Worm (Caenorhabditis elegans) whole organism, young adult: ENCODE results near the gene tofu-1.

Experiments used
- B0019.2 ChIP-seq: fragments of 200-800 bp; sonication (Bioruptor generic); conservative IDR thresholded peaks from 2 replicates; pipeline ENCODE4 v1.3.6; 2022; ENCODE audit warnings: missing genetic modification reagents, missing genetic modification characterization, missing compliant biosample characterization
- B0336.3 ChIP-seq: fragments of 200-800 bp; sonication (Bioruptor generic); IDR thresholded peaks from 2 replicates; pipeline ENCODE4 v1.3.6; 2022; ENCODE audit warnings: missing genetic modification characterization, missing compliant biosample characterization
- C17E4.6 ChIP-seq: fragments of 200-800 bp; sonication (Bioruptor generic); IDR thresholded peaks from 2 replicates; pipeline ENCODE4 v1.3.6; 2022; ENCODE audit warnings: missing genetic modification reagents, missing genetic modification characterization, missing compliant biosample characterization
- D2030.7 ChIP-seq: fragments of 200-800 bp; sonication (Bioruptor generic); IDR thresholded peaks from 2 replicates; pipeline ENCODE4 v1.3.6; 2022; ENCODE audit warnings: missing genetic modification reagents, missing genetic modification characterization, missing compliant biosample characterization
- F23B12.7 ChIP-seq: sonication (generic microtip); optimal IDR thresholded peaks from 2 replicates; lab custom pipeline; 2017; ENCODE audit warnings: missing genetic modification characterization, mild to moderate bottlenecking, missing compliant biosample characterization, antibody characterized with exemption, moderate library complexity; ENCODE audit not compliant: insufficient read depth
- F33H1.4 ChIP-seq: fragments of 200-800 bp; sonication (Bioruptor generic); IDR thresholded peaks from 2 replicates; pipeline ENCODE4 v1.3.6; 2022; ENCODE audit warnings: missing genetic modification reagents, missing genetic modification characterization, missing compliant biosample characterization
- F49E8.2 ChIP-seq: sonication (generic microtip); optimal IDR thresholded peaks from 3 replicates; lab custom pipeline; 2017; ENCODE audit warnings: missing genetic modification characterization, mild to moderate bottlenecking, missing compliant biosample characterization, antibody characterized with exemption, moderate library complexity; ENCODE audit not compliant: insufficient read depth
- Y53F4B.3 ChIP-seq: fragments of 200-800 bp; sonication (Bioruptor generic); IDR thresholded peaks from 2 replicates; pipeline ENCODE4 v1.3.6; 2022; ENCODE audit warnings: missing genetic modification reagents, missing genetic modification characterization, missing compliant biosample characterization
- Y53G8AR.9 ChIP-seq: fragments of 200-800 bp; sonication (Bioruptor generic); conservative IDR thresholded peaks from 2 replicates; pipeline ENCODE4 v1.3.6; 2022; ENCODE audit warnings: missing genetic modification reagents, missing genetic modification characterization, missing compliant biosample characterization
- Y79H2A.3 ChIP-seq: fragments of 200-800 bp; sonication (Bioruptor generic); conservative IDR thresholded peaks from 2 replicates; pipeline ENCODE4 v1.3.6; 2022; ENCODE audit warnings: missing genetic modification reagents, missing genetic modification characterization, missing compliant biosample characterization
- Y95B8A.8 ChIP-seq: fragments of 200-800 bp; sonication (Bioruptor generic); IDR thresholded peaks from 2 replicates; pipeline ENCODE4 v1.3.6; 2022; ENCODE audit warnings: missing genetic modification reagents, missing genetic modification characterization, missing compliant biosample characterization
- ama-1 ChIP-seq, 3 experiments: fragments of 150-350 bp in 1 of 3; sonication (generic microtip) in 2 of 3; optimal IDR thresholded peaks; 2 replicates each; lab custom pipeline; 2014 to 2018; ENCODE audit warnings: missing biosample characterization in 2 of 3, missing genetic modification characterization in 2 of 3, missing genetic modification reagents in 2 of 3
- attf-6 ChIP-seq: fragments of 200-800 bp; sonication (Bioruptor generic); IDR thresholded peaks from 2 replicates; pipeline ENCODE4 v1.3.6; 2022; ENCODE audit warnings: missing genetic modification reagents, missing genetic modification characterization, missing compliant biosample characterization
- bed-2 ChIP-seq: fragments of 200-800 bp; sonication (Bioruptor generic); IDR thresholded peaks from 2 replicates; pipeline ENCODE4 v1.3.6; 2022; ENCODE audit warnings: missing genetic modification reagents, missing genetic modification characterization, missing compliant biosample characterization
- ccch-3 ChIP-seq: fragments of 200-800 bp; sonication (Bioruptor generic); optimal IDR thresholded peaks from 2 replicates; lab custom pipeline; 2018; ENCODE audit warnings: mild to moderate bottlenecking, missing genetic modification characterization, missing compliant biosample characterization
- cebp-1 ChIP-seq, 2 experiments: fragments of 200-800 bp in 1 of 2; sonication (Bioruptor generic) in 1 of 2; sonication (generic microtip) in 1 of 2; IDR thresholded peaks in 1 of 2; optimal IDR thresholded peaks in 1 of 2; 2 replicates each; pipeline versions ENCODE4 v1.3.6 to Lab custom; 2017 to 2022; ENCODE audit warnings: missing compliant biosample characterization in 2 of 2, missing genetic modification characterization in 2 of 2, mild to moderate bottlenecking in 1 of 2, missing genetic modification reagents in 1 of 2, moderate library complexity in 1 of 2
- ceh-27 ChIP-seq: fragments of 200-800 bp; sonication (Bioruptor generic); optimal IDR thresholded peaks from 2 replicates; lab custom pipeline; 2018; ENCODE audit warnings: mild to moderate bottlenecking, missing genetic modification characterization, moderate library complexity, missing compliant biosample characterization
- ceh-91 ChIP-seq: fragments of 200-800 bp; sonication (Bioruptor generic); IDR thresholded peaks from 2 replicates; pipeline ENCODE4 v1.3.6; 2022; ENCODE audit warnings: missing genetic modification reagents, missing genetic modification characterization, missing compliant biosample characterization
- efl-1 ChIP-seq: fragments of 150-350 bp; optimal IDR thresholded peaks from 2 replicates; lab custom pipeline; 2014; ENCODE audit warnings: missing biosample characterization, missing genetic modification reagents, missing genetic modification characterization
- egrh-3 ChIP-seq: fragments of 200-800 bp; sonication (Bioruptor generic); IDR thresholded peaks from 2 replicates; pipeline ENCODE4 v1.3.6; 2022; ENCODE audit warnings: missing genetic modification reagents, missing genetic modification characterization, missing compliant biosample characterization
- hmg-1.2 ChIP-seq: fragments of 200-800 bp; sonication (Bioruptor generic); IDR thresholded peaks from 2 replicates; pipeline ENCODE4 v1.3.6; 2022; ENCODE audit warnings: missing genetic modification reagents, missing genetic modification characterization, missing compliant biosample characterization
- hrde-1 ChIP-seq: sonication (generic microtip); optimal IDR thresholded peaks from 2 replicates; lab custom pipeline; 2016; ENCODE audit warnings: missing genetic modification characterization, mild to moderate bottlenecking, missing compliant biosample characterization, moderate library complexity, missing genotype, missing genetic modification reagents, borderline replicate concordance
- let-526 ChIP-seq: fragments of 200-800 bp; sonication (Bioruptor generic); IDR thresholded peaks from 2 replicates; pipeline ENCODE4 v1.3.6; 2022; ENCODE audit warnings: missing genetic modification reagents, missing genetic modification characterization, missing compliant biosample characterization
- lin-26 ChIP-seq: fragments of 200-800 bp; sonication (Bioruptor generic); IDR thresholded peaks from 2 replicates; pipeline ENCODE4 v1.3.6; 2022; ENCODE audit warnings: missing genetic modification reagents, missing genetic modification characterization, missing compliant biosample characterization
- lin-35 ChIP-seq, 3 experiments: fragments of 150-350 bp in 2 of 3; sonication (generic microtip) in 1 of 3; optimal IDR thresholded peaks; 2 replicates each; lab custom pipeline; 2014 to 2018; ENCODE audit warnings: missing biosample characterization in 3 of 3, missing genetic modification characterization in 3 of 3, missing genetic modification reagents in 3 of 3
- lin-54 ChIP-seq: fragments of 200-800 bp; sonication (Bioruptor generic); optimal IDR thresholded peaks from 2 replicates; lab custom pipeline; 2018; ENCODE audit warnings: mild to moderate bottlenecking, missing genetic modification characterization, missing compliant biosample characterization
- lsl-1 ChIP-seq: fragments of 200-800 bp; sonication (Bioruptor generic); optimal IDR thresholded peaks from 2 replicates; lab custom pipeline; 2018; ENCODE audit warnings: mild to moderate bottlenecking, missing genetic modification characterization, moderate library complexity, missing compliant biosample characterization
- nfyb-1 ChIP-seq: fragments of 200-800 bp; sonication (Bioruptor generic); IDR thresholded peaks from 2 replicates; pipeline ENCODE4 v1.3.6; 2022; ENCODE audit warnings: missing genetic modification reagents, missing genetic modification characterization, missing compliant biosample characterization
- nhr-27 ChIP-seq: fragments of 200-800 bp; sonication (Bioruptor generic); optimal IDR thresholded peaks from 2 replicates; lab custom pipeline; 2018; ENCODE audit warnings: mild to moderate bottlenecking, missing genetic modification characterization, moderate library complexity, missing compliant biosample characterization
- pbrm-1 ChIP-seq: fragments of 200-800 bp; sonication (Bioruptor generic); IDR thresholded peaks from 2 replicates; pipeline ENCODE4 v1.3.6; 2022; ENCODE audit warnings: missing genetic modification reagents, missing genetic modification characterization, missing compliant biosample characterization
- rec-8 ChIP-seq, 2 experiments: sonication (generic microtip); optimal IDR thresholded peaks; 2 replicates each; lab custom pipeline; 2016; ENCODE audit warnings: mild to moderate bottlenecking in 2 of 2, missing genetic modification characterization in 2 of 2, missing genetic modification reagents in 2 of 2, missing genotype in 2 of 2, missing biosample characterization in 1 of 2, missing compliant biosample characterization in 1 of 2, moderate library complexity in 1 of 2
- repo-1 ChIP-seq: sonication (generic microtip); optimal IDR thresholded peaks from 2 replicates; lab custom pipeline; 2017; ENCODE audit warnings: mild to moderate bottlenecking, missing genetic modification characterization, missing compliant biosample characterization
- rpc-1 ChIP-seq, 2 experiments: fragments of 150-350 bp in 1 of 2; sonication (generic microtip) in 1 of 2; optimal IDR thresholded peaks; 2 replicates each; lab custom pipeline; 2014 to 2018; ENCODE audit warnings: missing biosample characterization in 1 of 2, missing genetic modification characterization in 1 of 2, missing genetic modification reagents in 1 of 2, missing genotype in 1 of 2
- snpc-1.1 ChIP-seq: sonication (generic microtip); optimal IDR thresholded peaks from 2 replicates; lab custom pipeline; 2017; ENCODE audit warnings: missing genetic modification characterization, mild to moderate bottlenecking, missing compliant biosample characterization, antibody characterized with exemption, moderate library complexity, missing genotype, missing genetic modification reagents; ENCODE audit not compliant: insufficient read depth
- snpc-3.4 ChIP-seq: sonication (generic microtip); optimal IDR thresholded peaks from 2 replicates; lab custom pipeline; 2017; ENCODE audit warnings: missing genetic modification characterization, mild to moderate bottlenecking, missing compliant biosample characterization, antibody characterized with exemption, moderate library complexity, missing genotype, missing genetic modification reagents
- snpc-4 ChIP-seq, 5 experiments: fragments of 150-350 bp in 1 of 5; sonication (generic microtip) in 4 of 5; optimal IDR thresholded peaks; 2 replicates each; lab custom pipeline; 2014 to 2018; ENCODE audit warnings: missing genetic modification characterization in 5 of 5, missing biosample characterization in 3 of 5, antibody characterized with exemption in 2 of 5, mild to moderate bottlenecking in 2 of 5, missing compliant biosample characterization in 2 of 5, missing genotype in 2 of 5, moderate library complexity in 2 of 5, missing genetic modification reagents in 1 of 5
- tbp1 ChIP-seq: fragments of 200-800 bp; sonication (Bioruptor generic); optimal IDR thresholded peaks from 2 replicates; lab custom pipeline; 2018; ENCODE audit warnings: mild to moderate bottlenecking, missing genetic modification characterization, missing compliant biosample characterization
- tlf-1 ChIP-seq: fragments of 200-800 bp; sonication (Bioruptor generic); optimal IDR thresholded peaks from 2 replicates; lab custom pipeline; 2018; ENCODE audit warnings: mild to moderate bottlenecking, missing genetic modification characterization, missing compliant biosample characterization
- unc-130 ChIP-seq: sonication (generic microtip); optimal IDR thresholded peaks from 2 replicates; lab custom pipeline; 2016; ENCODE audit warnings: missing genetic modification reagents, missing genetic modification characterization, missing compliant biosample characterization
- xnd-1 ChIP-seq: sonication (generic microtip); optimal IDR thresholded peaks from 2 replicates; lab custom pipeline; 2016; ENCODE audit warnings: missing genotype, missing genetic modification reagents, missing genetic modification characterization, missing compliant biosample characterization
- ztf-22 ChIP-seq: fragments of 200-800 bp; sonication (Bioruptor generic); optimal IDR thresholded peaks from 2 replicates; lab custom pipeline; 2018; ENCODE audit warnings: mild to moderate bottlenecking, missing genetic modification characterization, moderate library complexity, missing compliant biosample characterization
- ztf-25 ChIP-seq: fragments of 200-800 bp; sonication (Bioruptor generic); IDR thresholded peaks from 2 replicates; pipeline ENCODE4 v1.3.6; 2022; ENCODE audit warnings: missing genetic modification reagents, missing genetic modification characterization, missing compliant biosample characterization
- ztf-26 ChIP-seq: sonication (generic microtip); optimal IDR thresholded peaks from 2 replicates; lab custom pipeline; 2017; ENCODE audit warnings: missing genetic modification characterization, missing compliant biosample characterization

The tofu-1 gene

DNA sequence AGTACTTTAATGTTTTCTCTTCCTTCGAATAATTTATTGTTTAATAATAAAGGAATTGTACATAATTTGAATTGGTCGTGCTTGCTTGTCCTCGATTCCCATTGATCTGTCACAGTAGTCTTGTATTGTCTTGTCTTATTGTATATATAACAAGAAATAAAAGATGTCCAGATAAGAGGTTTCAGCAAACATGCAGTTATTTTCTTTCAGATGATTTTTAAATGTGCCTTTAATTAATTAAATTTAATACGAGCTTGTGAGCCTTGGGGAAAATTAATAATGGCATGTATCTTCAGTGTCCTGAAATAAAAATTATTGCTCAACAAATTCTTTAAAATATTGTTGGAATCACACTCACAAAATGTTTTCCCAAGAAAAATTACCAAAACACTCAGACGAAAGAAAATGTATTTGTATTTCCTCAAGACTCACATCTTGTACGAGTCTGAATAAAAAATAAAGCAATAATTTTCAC, 42.2 kb downstream of the tofu-1 start:
- peak; percentile 58 for TF ChIP-seq F23B12.7 (tag; lab: Kevin White, UChicago)
- TF ChIP-seq lsl-1 (GFP tag; lab: Kevin White, UChicago): peak; percentile 23
- 0 out of 2 replicates have a peak, but pooled peaks have one; percentile 37 for TF ChIP-seq Y53F4B.3 (GFP tag; lab: Robert Waterston, UW)
- peak; percentile 98 for TF ChIP-seq Y79H2A.3 (GFP tag; lab: Robert Waterston, UW)
- no peak for TF ChIP-seq nfyb-1 (GFP tag; lab: Robert Waterston, UW)
- TF ChIP-seq ama-1 (optimal IDR thresholded peaks at IDR 0.05; lab: Kevin White, UChicago): no peak
- TF ChIP-seq ama-1 (GFP tag; optimal IDR thresholded peaks at IDR 0.05; lab: Kevin White, UChicago): peak; percentile 33 to 73
- peak; percentile 61; the same call in 1 of the 2 replicates for TF ChIP-seq C17E4.6 (GFP tag; lab: Robert Waterston, UW)
- no peak for TF ChIP-seq ceh-27 (GFP tag; lab: Kevin White, UChicago)
- TF ChIP-seq pbrm-1 (GFP tag; lab: Robert Waterston, UW): 0 out of 2 replicates have a peak, but pooled peaks have one; percentile 17
- peak; percentile 63; the same call in 1 of the 2 replicates for TF ChIP-seq ztf-25 (GFP tag; lab: Robert Waterston, UW)
- TF ChIP-seq F49E8.2: peak; percentile 82
- peak; percentile 70 for TF ChIP-seq snpc-4 (GFP tag; optimal IDR thresholded peaks at IDR 0.05; lab: Kevin White, UChicago)
- peak in 3 of 4 experiments; percentile 17 to 69 (median 41) for TF ChIP-seq snpc-4 (tag; optimal IDR thresholded peaks at IDR 0.05; lab: Kevin White, UChicago)
- no peak for TF ChIP-seq efl-1 (GFP tag; lab: Kevin White, UChicago)
- peak in 1 of 3 experiments; percentile 20 for TF ChIP-seq lin-35 (GFP tag; optimal IDR thresholded peaks at IDR 0.05; lab: Kevin White, UChicago)
- no peak for TF ChIP-seq ztf-26 (tag; lab: Kevin White, UChicago)
- peak; percentile 59; the same call in 1 of the 2 replicates for TF ChIP-seq B0019.2 (GFP tag; lab: Robert Waterston, UW)
- TF ChIP-seq repo-1: peak; percentile 66
- TF ChIP-seq bed-2 (GFP tag; lab: Robert Waterston, UW): no peak
- TF ChIP-seq nhr-27 (tag; lab: Kevin White, UChicago): peak; percentile 80
- TF ChIP-seq snpc-1.1 (tag; lab: Kevin White, UChicago): peak; percentile 78
- TF ChIP-seq lin-54 (GFP tag; lab: Kevin White, UChicago): peak; percentile 49
- TF ChIP-seq F33H1.4 (GFP tag; lab: Robert Waterston, UW): 0 out of 2 replicates have a peak, but pooled peaks have one; percentile 7
- TF ChIP-seq xnd-1 (tag; lab: Kevin White, UChicago): peak; percentile 5
- TF ChIP-seq attf-6 (GFP tag; lab: Robert Waterston, UW): peak; percentile 78; the same call in 1 of the 2 replicates
- TF ChIP-seq hmg-1.2 (GFP tag; lab: Robert Waterston, UW): peak; percentile 25
- TF ChIP-seq unc-130: peak; percentile 97
- TF ChIP-seq rec-8 (tag; optimal IDR thresholded peaks at IDR 0.05; lab: Kevin White, UChicago): peak in 1 of 2 experiments; percentile 61
- peak; percentile 55 for TF ChIP-seq tbp1 (GFP tag; lab: Kevin White, UChicago)
- no peak for TF ChIP-seq ztf-22
- no peak for TF ChIP-seq ccch-3
- TF ChIP-seq hrde-1: peak; percentile 97
- no peak for TF ChIP-seq egrh-3 (GFP tag; lab: Robert Waterston, UW)
- no peak for TF ChIP-seq cebp-1 (GFP tag; IDR thresholded peaks at IDR 0.05; lab: Robert Waterston, UW)
- peak; percentile 3 for TF ChIP-seq cebp-1 (tag; optimal IDR thresholded peaks at IDR 0.05; lab: Kevin White, UChicago)
- peak; percentile 93 for TF ChIP-seq D2030.7 (GFP tag; lab: Robert Waterston, UW)
- peak; percentile 46; the same call in 1 of the 2 replicates for TF ChIP-seq B0336.3 (GFP tag; lab: Robert Waterston, UW)
- no peak for TF ChIP-seq Y53G8AR.9 (GFP tag; lab: Robert Waterston, UW)
- TF ChIP-seq Y95B8A.8 (GFP tag; lab: Robert Waterston, UW): peak; percentile 97
- peak; percentile 41 for TF ChIP-seq ceh-91
- no peak for TF ChIP-seq rpc-1 (optimal IDR thresholded peaks at IDR 0.05; lab: Kevin White, UChicago)
- TF ChIP-seq rpc-1 (tag; optimal IDR thresholded peaks at IDR 0.05; lab: Kevin White, UChicago): peak; percentile 12
- peak; percentile 84 for TF ChIP-seq snpc-3.4 (tag; lab: Kevin White, UChicago)
- TF ChIP-seq tlf-1: peak; percentile 62
- TF ChIP-seq let-526: no peak
- 0 out of 2 replicates have a peak, but pooled peaks have one; percentile 28 for TF ChIP-seq lin-26 (GFP tag; lab: Robert Waterston, UW)
